Fruit fly (Drosophila melanogaster) whole organism, embryonic: Measurements from ENCODE around the gene Cyp4d1.

Source experiments
- Bdp1 ChIP-seq: fragments of 200-800 bp; sonication (Bioruptor generic); optimal IDR thresholded peaks from 3 replicates; lab custom pipeline; 2016; ENCODE audit warnings: missing biosample characterization, missing genetic modification characterization
- CG1024 ChIP-seq: fragments of 200-800 bp; sonication (Bioruptor generic); IDR thresholded peaks from 2 replicates; pipeline ENCODE4 v1.3.6; 2022; ENCODE audit warnings: missing biosample characterization, missing genetic modification characterization
- CG10267 ChIP-seq: fragments of 200-800 bp; sonication (Bioruptor generic); optimal IDR thresholded peaks from 2 replicates; lab custom pipeline; 2018; ENCODE audit warnings: missing biosample characterization, mild to moderate bottlenecking, missing genetic modification characterization, moderate library complexity
- CG10431 ChIP-seq: fragments of 200-800 bp; sonication (Bioruptor generic); optimal IDR thresholded peaks from 3 replicates; lab custom pipeline; 2018; ENCODE audit warnings: missing biosample characterization, mild to moderate bottlenecking, missing genetic modification characterization
- CG10565 ChIP-seq: fragments of 200-800 bp; sonication (Bioruptor generic); optimal IDR thresholded peaks from 3 replicates; lab custom pipeline; 2016; ENCODE audit warnings: missing biosample characterization, mild to moderate bottlenecking, missing genetic modification characterization
- CG12659 ChIP-seq: fragments of 200-800 bp; sonication (Bioruptor generic); optimal IDR thresholded peaks from 3 replicates; lab custom pipeline; 2017; ENCODE audit warnings: mild to moderate bottlenecking, missing biosample characterization, missing genetic modification reagents, missing genetic modification characterization
- CG17612 ChIP-seq: fragments of 200-800 bp; sonication (Bioruptor generic); IDR thresholded peaks from 2 replicates; pipeline ENCODE4 v1.3.6; 2022; ENCODE audit warnings: missing biosample characterization, missing genetic modification characterization
- CG1792 ChIP-seq: fragments of 200-800 bp; sonication (Bioruptor generic); optimal IDR thresholded peaks from 2 replicates; lab custom pipeline; 2016; ENCODE audit warnings: missing biosample characterization, missing genetic modification characterization
- CG18262 ChIP-seq: fragments of 200-800 bp; optimal IDR thresholded peaks from 3 replicates; lab custom pipeline; 2019; ENCODE audit warnings: missing biosample characterization, mild to moderate bottlenecking, missing genetic modification characterization, moderate library complexity
- CG3065 ChIP-seq: fragments of 200-800 bp; sonication (Bioruptor generic); optimal IDR thresholded peaks from 2 replicates; lab custom pipeline; 2016; ENCODE audit warnings: missing biosample characterization, missing genetic modification characterization
- CG34422 ChIP-seq: fragments of 200-800 bp; sonication (Bioruptor generic); IDR thresholded peaks from 3 replicates; pipeline ENCODE4 v1.3.6; 2022; ENCODE audit warnings: missing biosample characterization, missing genetic modification characterization
- CG5953 ChIP-seq: fragments of 200-800 bp; sonication (Bioruptor generic); IDR thresholded peaks from 2 replicates; pipeline ENCODE4 v1.3.6; 2022; ENCODE audit warnings: missing biosample characterization, missing genetic modification characterization
- CG6689 ChIP-seq: fragments of 200-800 bp; sonication (Bioruptor generic); IDR thresholded peaks from 2 replicates; pipeline ENCODE4 v1.3.6; 2022; ENCODE audit warnings: missing biosample characterization, missing genetic modification characterization
- CG8388 ChIP-seq: fragments of 200-800 bp; sonication (Bioruptor generic); optimal IDR thresholded peaks from 2 replicates; lab custom pipeline; 2019; ENCODE audit warnings: missing biosample characterization, mild to moderate bottlenecking, missing genetic modification characterization, moderate library complexity
- CG8944 ChIP-seq: fragments of 200-800 bp; sonication (Bioruptor generic); optimal IDR thresholded peaks from 3 replicates; lab custom pipeline; 2016; ENCODE audit warnings: missing biosample characterization, missing genetic modification characterization
- CG9215 ChIP-seq: fragments of 200-800 bp; sonication (Bioruptor generic); IDR thresholded peaks from 2 replicates; pipeline ENCODE4 v1.3.6; 2022; ENCODE audit warnings: missing biosample characterization, missing genetic modification characterization
- CG9932 ChIP-seq: fragments of 200-800 bp; sonication (Bioruptor generic); IDR thresholded peaks from 2 replicates; pipeline ENCODE4 v1.3.6; 2022; ENCODE audit warnings: missing biosample characterization, missing genetic modification characterization
- Dp ChIP-seq: fragments of 200-800 bp; sonication (Bioruptor generic); optimal IDR thresholded peaks from 2 replicates; lab custom pipeline; 2018; ENCODE audit warnings: missing biosample characterization, mild to moderate bottlenecking, missing genetic modification characterization, moderate library complexity
- Hand ChIP-seq: fragments of 200-800 bp; sonication (Bioruptor generic); optimal IDR thresholded peaks from 2 replicates; lab custom pipeline; 2017; ENCODE audit warnings: mild to moderate bottlenecking, missing biosample characterization, missing genetic modification reagents, missing genetic modification characterization
- Hsf ChIP-seq: fragments of 200-800 bp; sonication (Bioruptor generic); optimal IDR thresholded peaks from 3 replicates; lab custom pipeline; 2016; ENCODE audit warnings: missing biosample characterization, missing genetic modification characterization
- Lhr ChIP-seq: fragments of 200-800 bp; sonication (Bioruptor generic); optimal IDR thresholded peaks from 3 replicates; lab custom pipeline; 2017; ENCODE audit warnings: mild to moderate bottlenecking, missing biosample characterization, missing genetic modification reagents, missing genetic modification characterization
- MTF-1 ChIP-seq: fragments of 200-800 bp; sonication (Bioruptor generic); optimal IDR thresholded peaks from 2 replicates; lab custom pipeline; 2018; ENCODE audit warnings: missing biosample characterization, mild to moderate bottlenecking, missing genetic modification characterization, borderline replicate concordance
- Nf-YA ChIP-seq: fragments of 200-800 bp; sonication (Bioruptor generic); IDR thresholded peaks from 2 replicates; pipeline ENCODE4 v1.3.6; 2022; ENCODE audit warnings: missing biosample characterization, missing genetic modification characterization
- PHDP ChIP-seq: fragments of 200-800 bp; sonication (Bioruptor generic); optimal IDR thresholded peaks from 3 replicates; lab custom pipeline; 2018; ENCODE audit warnings: missing biosample characterization, mild to moderate bottlenecking, missing genetic modification characterization, moderate library complexity
- Ptx1 ChIP-seq: fragments of 200-800 bp; sonication (Bioruptor generic); IDR thresholded peaks from 2 replicates; pipeline ENCODE4 v1.3.6; 2022; ENCODE audit warnings: missing biosample characterization, missing genetic modification characterization
- Scr ChIP-seq: fragments of 200-800 bp; sonication (Bioruptor generic); IDR thresholded peaks from 2 replicates; pipeline ENCODE4 v1.3.6; 2022; ENCODE audit warnings: missing biosample characterization, missing genetic modification characterization; ENCODE audit not compliant: partially characterized antibody
- Sry-δ ChIP-seq: fragments of 200-800 bp; sonication (Bioruptor generic); optimal IDR thresholded peaks from 2 replicates; lab custom pipeline; 2016; ENCODE audit warnings: missing biosample characterization, missing genetic modification characterization
- abd-A ChIP-seq: fragments of 200-800 bp; sonication (Bioruptor generic); optimal IDR thresholded peaks from 3 replicates; lab custom pipeline; 2019; ENCODE audit warnings: missing biosample characterization, mild to moderate bottlenecking, missing genetic modification characterization, moderate library complexity
- az2 ChIP-seq: fragments of 200-800 bp; sonication (Bioruptor generic); optimal IDR thresholded peaks from 3 replicates; lab custom pipeline; 2016; ENCODE audit warnings: missing biosample characterization, missing genetic modification characterization
- bab2 ChIP-seq: fragments of 200-800 bp; sonication (Bioruptor generic); optimal IDR thresholded peaks from 2 replicates; lab custom pipeline; 2016; ENCODE audit warnings: missing biosample characterization, missing genetic modification characterization
- cad ChIP-seq: fragments of >200 bp; optimal IDR thresholded peaks from 2 replicates; lab custom pipeline; 2017; ENCODE audit warnings: missing biosample characterization, missing genetic modification characterization
- cas ChIP-seq: fragments of 200-800 bp; sonication (Bioruptor generic); IDR thresholded peaks from 2 replicates; pipeline ENCODE4 v1.3.6; 2022; ENCODE audit warnings: missing biosample characterization, missing genetic modification characterization
- ci ChIP-seq: fragments of 200-800 bp; sonication (Bioruptor generic); IDR thresholded peaks from 3 replicates; pipeline ENCODE4 v1.3.6; 2022; ENCODE audit warnings: missing biosample characterization, missing genetic modification characterization
- cwo ChIP-seq: fragments of 200-800 bp; sonication (Bioruptor generic); optimal IDR thresholded peaks from 3 replicates; lab custom pipeline; 2017; ENCODE audit warnings: missing biosample characterization, missing genetic modification characterization, mild to moderate bottlenecking, moderate library complexity, missing genetic modification reagents
- fd64A ChIP-seq: fragments of 200-800 bp; sonication (Bioruptor generic); optimal IDR thresholded peaks from 3 replicates; lab custom pipeline; 2018; ENCODE audit warnings: missing biosample characterization, mild to moderate bottlenecking, missing genetic modification characterization
- gem ChIP-seq: fragments of 200-800 bp; sonication (Bioruptor generic); optimal IDR thresholded peaks from 2 replicates; lab custom pipeline; 2019; ENCODE audit warnings: missing biosample characterization, mild to moderate bottlenecking, missing genetic modification characterization, moderate library complexity
- grau ChIP-seq: fragments of 200-800 bp; optimal IDR thresholded peaks from 3 replicates; lab custom pipeline; 2019; ENCODE audit warnings: missing biosample characterization, mild to moderate bottlenecking, missing genetic modification characterization, moderate library complexity
- ham ChIP-seq: fragments of 200-800 bp; sonication (Bioruptor generic); IDR thresholded peaks from 2 replicates; pipeline ENCODE4 v1.3.6; 2022; ENCODE audit warnings: missing biosample characterization, missing genetic modification characterization
- her ChIP-seq: fragments of 200-800 bp; sonication (Bioruptor generic); optimal IDR thresholded peaks from 2 replicates; lab custom pipeline; 2016; ENCODE audit warnings: missing biosample characterization, missing genetic modification characterization
- insv ChIP-seq, 2 experiments: fragments of 200-800 bp; sonication (Bioruptor generic); optimal IDR thresholded peaks; 3 replicates each; lab custom pipeline; 2016 to 2018; ENCODE audit warnings: missing biosample characterization in 2 of 2, missing genetic modification characterization in 2 of 2
- jigr1 ChIP-seq: fragments of 200-800 bp; sonication (Bioruptor generic); IDR thresholded peaks from 3 replicates; pipeline ENCODE4 v1.3.6; 2022; ENCODE audit warnings: missing biosample characterization, missing genetic modification characterization
- org-1 ChIP-seq: fragments of 200-800 bp; sonication (Bioruptor generic); optimal IDR thresholded peaks from 2 replicates; lab custom pipeline; 2017; ENCODE audit warnings: missing biosample characterization, missing genetic modification characterization
- pho ChIP-seq: fragments of 200-800 bp; sonication (Bioruptor generic); optimal IDR thresholded peaks from 2 replicates; lab custom pipeline; 2016; ENCODE audit warnings: missing biosample characterization, missing genetic modification characterization
- prd ChIP-seq, 3 experiments: fragments of >200 bp in 2 of 3; fragments of 200-800 bp in 1 of 3; sonication (Bioruptor generic) in 1 of 3; optimal IDR thresholded peaks in 2 of 3; IDR thresholded peaks in 1 of 3; 2 replicates in 2 of 3; 3 replicates in 1 of 3; pipeline versions ENCODE4 v1.3.6 to Lab custom; 2017 to 2022; ENCODE audit warnings: missing biosample characterization in 1 of 3, missing genetic modification characterization in 1 of 3
- slp2 ChIP-seq: fragments of 200-800 bp; sonication (Bioruptor generic); optimal IDR thresholded peaks from 2 replicates; lab custom pipeline; 2016; ENCODE audit warnings: missing biosample characterization, missing genetic modification characterization
- tap ChIP-seq: fragments of 200-800 bp; optimal IDR thresholded peaks from 3 replicates; lab custom pipeline; 2019; ENCODE audit warnings: missing biosample characterization, mild to moderate bottlenecking, missing genetic modification characterization, moderate library complexity
- tll ChIP-seq, 2 experiments: fragments of 200-800 bp in 1 of 2; fragments of >200 bp in 1 of 2; sonication (Bioruptor generic) in 1 of 2; optimal IDR thresholded peaks; 2 replicates each; lab custom pipeline; 2017 to 2019; ENCODE audit warnings: missing biosample characterization in 2 of 2, missing genetic modification characterization in 2 of 2, mild to moderate bottlenecking in 1 of 2, moderate library complexity in 1 of 2
- trem ChIP-seq: fragments of 200-800 bp; optimal IDR thresholded peaks from 3 replicates; lab custom pipeline; 2019; ENCODE audit warnings: missing biosample characterization, mild to moderate bottlenecking, missing genetic modification characterization, moderate library complexity
- tup ChIP-seq: fragments of 200-800 bp; sonication (Bioruptor generic); optimal IDR thresholded peaks from 2 replicates; lab custom pipeline; 2016; ENCODE audit warnings: missing biosample characterization, mild to moderate bottlenecking, missing genetic modification characterization, moderate library complexity
- tx ChIP-seq: fragments of 200-800 bp; sonication (Bioruptor generic); optimal IDR thresholded peaks from 2 replicates; lab custom pipeline; 2016; ENCODE audit warnings: missing biosample characterization, missing genetic modification characterization
- wdn ChIP-seq: fragments of 200-800 bp; sonication (Bioruptor generic); IDR thresholded peaks from 2 replicates; pipeline ENCODE4 v1.3.6; 2022; ENCODE audit warnings: missing biosample characterization, missing genetic modification characterization
- zfh1 ChIP-seq: fragments of 200-800 bp; sonication (Bioruptor generic); IDR thresholded peaks from 3 replicates; pipeline ENCODE4 v1.3.6; 2022; ENCODE audit warnings: missing biosample characterization, missing genetic modification characterization

Gene Cyp4d1

DNA sequence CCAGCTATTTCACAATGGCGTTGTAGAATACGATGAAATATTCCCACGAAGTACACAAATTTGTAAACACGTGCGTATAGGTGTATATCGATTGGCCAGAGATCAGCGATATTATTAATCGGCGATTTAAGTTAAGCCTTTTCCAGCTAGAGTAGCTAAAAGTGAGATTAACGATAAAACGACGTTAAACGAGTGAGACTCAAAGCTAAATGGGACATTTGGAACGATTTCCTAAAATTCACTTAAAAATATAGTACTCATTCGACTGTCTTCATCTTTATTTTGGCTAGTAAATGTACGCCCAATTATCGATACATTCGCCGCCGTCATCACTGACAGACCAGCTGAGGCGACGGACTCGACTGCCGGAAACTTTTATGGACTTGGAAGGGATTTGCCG lies 22.6 kb upstream of the Cyp4d1 start, which contains the start of the genes Nmd3 and CG17776 (continued):
- TF ChIP-seq CG1792 (GFP tag; lab: Kevin White, UChicago), result no peak
- peak; percentile 73 for TF ChIP-seq Scr (GFP tag; lab: Robert Waterston, UW)
- peak; percentile 7 for TF ChIP-seq CG18262 (tag; lab: Kevin White, UChicago)
- TF ChIP-seq ham (GFP tag; lab: Robert Waterston, UW), result no peak
- TF ChIP-seq cad (GFP tag; lab: Kevin White, UChicago), result no peak
- no peak for TF ChIP-seq tap (tag; lab: Kevin White, UChicago)
- no peak for TF ChIP-seq PHDP (tag; lab: Kevin White, UChicago)
- TF ChIP-seq CG3065 (GFP tag; lab: Kevin White, UChicago), result no peak
- TF ChIP-seq ci (GFP tag; lab: Robert Waterston, UW), result no peak
- no peak for TF ChIP-seq CG1024
- no peak for TF ChIP-seq CG17612 (GFP tag; lab: Robert Waterston, UW)
- no peak for TF ChIP-seq CG8388 (GFP tag; lab: Kevin White, UChicago)
- TF ChIP-seq org-1 (GFP tag; lab: Kevin White, UChicago), result no peak
- TF ChIP-seq Ptx1 (GFP tag; lab: Robert Waterston, UW), result no peak
- TF ChIP-seq trem (tag; lab: Kevin White, UChicago), result peak; percentile 43
- TF ChIP-seq Bdp1 (GFP tag; lab: Kevin White, UChicago), result peak; percentile 28
- TF ChIP-seq Sry-δ (GFP tag; lab: Kevin White, UChicago), result peak; percentile 73
- TF ChIP-seq her (GFP tag; lab: Kevin White, UChicago), result no peak
- no peak for TF ChIP-seq wdn (GFP tag; lab: Robert Waterston, UW)
- no peak for TF ChIP-seq prd (optimal IDR thresholded peaks at IDR 0.05; lab: Kevin White, UChicago)
- no peak for TF ChIP-seq prd (GFP tag; IDR thresholded peaks at IDR 0.05; lab: Robert Waterston, UW)
- no peak for TF ChIP-seq gem (tag; lab: Kevin White, UChicago)
- TF ChIP-seq Dp (GFP tag; lab: Kevin White, UChicago), result peak; percentile 42
- TF ChIP-seq fd64A (GFP tag; lab: Kevin White, UChicago), result no peak
- TF ChIP-seq CG8944 (GFP tag; lab: Kevin White, UChicago), result no peak
- TF ChIP-seq CG5953, result no peak
- TF ChIP-seq abd-A, result no peak
- TF ChIP-seq grau, result peak; percentile 17
- TF ChIP-seq CG6689 (GFP tag; lab: Robert Waterston, UW), result no peak
- no peak for TF ChIP-seq tll (GFP tag; optimal IDR thresholded peaks at IDR 0.05; lab: Kevin White, UChicago)
- no peak for TF ChIP-seq MTF-1 (GFP tag; lab: Kevin White, UChicago)
- TF ChIP-seq Lhr (GFP tag; lab: Kevin White, UChicago), result no peak
- TF ChIP-seq zfh1 (GFP tag; lab: Robert Waterston, UW), result no peak
- no peak for TF ChIP-seq CG10431 (GFP tag; lab: Kevin White, UChicago)
- TF ChIP-seq tup (GFP tag; lab: Kevin White, UChicago), result no peak
- TF ChIP-seq CG10267 (tag; lab: Kevin White, UChicago), result peak; percentile 17
- no peak for TF ChIP-seq Hsf (GFP tag; lab: Kevin White, UChicago)
- TF ChIP-seq CG9215, result no peak
- TF ChIP-seq CG12659 (GFP tag; lab: Kevin White, UChicago), result peak; percentile 33
- TF ChIP-seq CG34422 (GFP tag; lab: Robert Waterston, UW), result no peak
- no peak; the same call in 1 of the 2 replicates for TF ChIP-seq CG9932 (GFP tag; lab: Robert Waterston, UW)
- peak; percentile 79 for TF ChIP-seq cwo (GFP tag; lab: Kevin White, UChicago)
- no peak for TF ChIP-seq az2 (GFP tag; lab: Kevin White, UChicago)
- no peak for TF ChIP-seq bab2 (GFP tag; lab: Kevin White, UChicago)
- TF ChIP-seq pho, result no peak
- no peak for TF ChIP-seq jigr1 (GFP tag; lab: Robert Waterston, UW)
- no peak for TF ChIP-seq insv (GFP tag; optimal IDR thresholded peaks at IDR 0.05; lab: Kevin White, UChicago)
- no peak for TF ChIP-seq tx (GFP tag; lab: Kevin White, UChicago)
- no peak for TF ChIP-seq slp2 (GFP tag; lab: Kevin White, UChicago)
- no peak for TF ChIP-seq cas (GFP tag; lab: Robert Waterston, UW)
- no peak for TF ChIP-seq Hand (GFP tag; lab: Kevin White, UChicago)
- TF ChIP-seq CG10565 (GFP tag; lab: Kevin White, UChicago), result no peak
- TF ChIP-seq Nf-YA, result no peak
